Fruit fly (Drosophila melanogaster) Kc167 (cell line): ENCODE measurements around the gene Atxn7.

Experiments used
- h ChIP-seq: fragments of >200 bp; optimal IDR thresholded peaks from 3 replicates; lab custom pipeline; 2018; ENCODE audit warnings: missing external identifiers
- psq ChIP-seq: fragments of >200 bp; optimal IDR thresholded peaks from 2 replicates; lab custom pipeline; 2017; ENCODE audit warnings: missing external identifiers
- ttk ChIP-seq: sonication (Bioruptor generic); optimal IDR thresholded peaks from 2 replicates; lab custom pipeline; 2017; ENCODE audit warnings: missing external identifiers

DNA sequence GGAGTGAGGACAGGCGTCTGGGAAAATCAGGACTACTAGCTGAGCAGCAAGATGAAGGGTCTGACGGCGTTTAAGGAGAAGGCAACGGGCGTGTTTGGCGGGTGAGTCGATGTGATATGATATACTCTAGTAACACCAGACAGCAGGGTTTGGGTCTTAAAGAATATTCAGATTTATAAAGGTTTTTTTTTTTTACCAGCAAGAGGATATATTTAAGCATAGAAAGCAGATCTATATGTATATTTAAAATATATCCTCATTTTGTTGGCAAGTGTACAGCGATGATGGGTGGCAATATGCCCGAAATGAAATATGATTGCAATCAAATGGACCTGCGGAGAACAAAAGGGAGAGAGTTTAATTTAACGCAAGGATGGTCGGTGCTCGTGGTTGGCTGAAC, 26.6 kb downstream of the Atxn7 start:
- no peak for TF ChIP-seq ttk (lab: Kevin White, UChicago)
- no peak for TF ChIP-seq psq (lab: Kevin White, UChicago)
- no peak for TF ChIP-seq h (lab: Kevin White, UChicago)
